Worm (Caenorhabditis elegans) whole organism, L1 larva: ENCODE measurements around the gene srh-87.
"Not testable (repeated sequence)": the region's sequence is repeated elsewhere in the genome, so short reads cannot be mapped to it uniquely, and the experiment has no call there.

Experiments
- C04F5.9 ChIP-seq: sonication (generic microtip); optimal IDR thresholded peaks from 2 replicates; lab custom pipeline; 2016; ENCODE audit warnings: missing genetic modification characterization, missing compliant biosample characterization
- Y116A8C.19 ChIP-seq: sonication (generic microtip); optimal IDR thresholded peaks from 2 replicates; lab custom pipeline; 2016; ENCODE audit warnings: missing compliant biosample characterization, missing genetic modification characterization, borderline replicate concordance
- ama-1 ChIP-seq: fragments of 150-350 bp; optimal IDR thresholded peaks from 2 replicates; lab custom pipeline; 2014
- blmp-1 ChIP-seq: fragments of 150-350 bp; optimal IDR thresholded peaks from 2 replicates; lab custom pipeline; 2014; ENCODE audit warnings: missing biosample characterization, missing genetic modification characterization
- ceh-8 ChIP-seq: fragments of 200-800 bp; sonication (Bioruptor generic); optimal IDR thresholded peaks from 2 replicates; lab custom pipeline; 2018; ENCODE audit warnings: mild to moderate bottlenecking, missing genetic modification characterization, moderate library complexity, missing compliant biosample characterization
- ceh-82 ChIP-seq, 3 experiments: fragments of 150-350 bp in 1 of 3; sonication (generic microtip) in 2 of 3; optimal IDR thresholded peaks; 2 replicates each; lab custom pipeline; 2014 to 2017; ENCODE audit warnings: missing biosample characterization in 3 of 3, missing genetic modification characterization in 3 of 3
- ceh-90 ChIP-seq: sonication (generic microtip); optimal IDR thresholded peaks from 2 replicates; lab custom pipeline; 2016; ENCODE audit warnings: missing genetic modification characterization, missing compliant biosample characterization
- dpl-1 ChIP-seq, 3 experiments: fragments of 150-350 bp in 2 of 3; sonication (generic microtip) in 1 of 3; optimal IDR thresholded peaks; 2 replicates each; lab custom pipeline; 2014 to 2017; ENCODE audit warnings: missing biosample characterization in 3 of 3, missing genetic modification characterization in 3 of 3, missing genetic modification reagents in 3 of 3
- dsc-1 ChIP-seq: sonication (generic microtip); optimal IDR thresholded peaks from 2 replicates; lab custom pipeline; 2016; ENCODE audit warnings: mild to moderate bottlenecking, missing genetic modification characterization, missing compliant biosample characterization
- efl-1 ChIP-seq, 4 experiments: fragments of 150-350 bp; optimal IDR thresholded peaks in 3 of 4; peaks in 1 of 4; 1 replicate in 1 of 4; 2 replicates in 3 of 4; lab custom pipeline; 2014; ENCODE audit warnings: missing biosample characterization in 2 of 4, missing genetic modification characterization in 2 of 4, missing genetic modification reagents in 2 of 4
- efl-3 ChIP-seq: fragments of 200-800 bp; sonication (Bioruptor generic); optimal IDR thresholded peaks from 2 replicates; lab custom pipeline; 2018; ENCODE audit warnings: mild to moderate bottlenecking, missing genetic modification characterization, missing compliant biosample characterization
- egl-27 ChIP-seq, 2 experiments: fragments of 150-350 bp in 1 of 2; sonication (generic microtip); optimal IDR thresholded peaks; 3 replicates each; lab custom pipeline; 2017 to 2018; ENCODE audit warnings: missing biosample characterization in 2 of 2, missing genetic modification characterization in 2 of 2, missing genetic modification reagents in 2 of 2
- fkh-10 ChIP-seq: sonication (generic microtip); optimal IDR thresholded peaks from 2 replicates; lab custom pipeline; 2017; ENCODE audit warnings: missing biosample characterization, missing genetic modification reagents, missing genetic modification characterization
- fkh-8 ChIP-seq: sonication (generic microtip); optimal IDR thresholded peaks from 2 replicates; lab custom pipeline; 2016; ENCODE audit warnings: mild to moderate bottlenecking, missing genetic modification characterization, missing compliant biosample characterization
- grh-1 ChIP-seq: fragments of 200-800 bp; sonication (Bioruptor generic); IDR thresholded peaks from 2 replicates; pipeline ENCODE4 v1.3.6; 2022; ENCODE audit warnings: missing genetic modification reagents, missing genetic modification characterization, missing compliant biosample characterization
- hlh-4 ChIP-seq: sonication (generic microtip); optimal IDR thresholded peaks from 2 replicates; lab custom pipeline; 2016; ENCODE audit warnings: mild to moderate bottlenecking, missing genetic modification characterization, missing compliant biosample characterization
- hpl-2 ChIP-seq: fragments of 150-350 bp; optimal IDR thresholded peaks from 2 replicates; lab custom pipeline; 2014; ENCODE audit warnings: missing biosample characterization, missing genetic modification reagents, missing genetic modification characterization
- irx-1 ChIP-seq: sonication (generic microtip); optimal IDR thresholded peaks from 2 replicates; lab custom pipeline; 2016; ENCODE audit warnings: missing genetic modification characterization, missing compliant biosample characterization
- jun-1 ChIP-seq: fragments of 150-350 bp; optimal IDR thresholded peaks from 2 replicates; lab custom pipeline; 2014; ENCODE audit warnings: missing biosample characterization, missing genetic modification reagents, missing genetic modification characterization
- lin-13 ChIP-seq: fragments of 150-350 bp; optimal IDR thresholded peaks from 2 replicates; lab custom pipeline; 2014; ENCODE audit warnings: missing biosample characterization, missing genetic modification reagents, missing genetic modification characterization
- lin-14 ChIP-seq: fragments of 200-800 bp; sonication (Bioruptor generic); optimal IDR thresholded peaks from 2 replicates; lab custom pipeline; 2018; ENCODE audit warnings: mild to moderate bottlenecking, missing genetic modification characterization, moderate library complexity, missing compliant biosample characterization
- lin-35 ChIP-seq, 2 experiments: fragments of 150-350 bp; optimal IDR thresholded peaks; 2 replicates each; lab custom pipeline; 2014; ENCODE audit warnings: missing biosample characterization in 2 of 2, missing genetic modification characterization in 2 of 2, missing genetic modification reagents in 2 of 2
- lin-39 ChIP-seq: fragments of 150-350 bp; optimal IDR thresholded peaks from 2 replicates; lab custom pipeline; 2014; ENCODE audit warnings: missing biosample characterization, missing genetic modification reagents, missing genetic modification characterization
- lsy-2 ChIP-seq, 2 experiments: fragments of 150-350 bp; optimal IDR thresholded peaks; 2 replicates each; lab custom pipeline; 2014; ENCODE audit warnings: missing biosample characterization in 2 of 2, missing genetic modification characterization in 2 of 2
- mdl-1 ChIP-seq, 2 experiments: fragments of 150-350 bp; optimal IDR thresholded peaks; 2 replicates each; lab custom pipeline; 2014 to 2017; ENCODE audit warnings: missing biosample characterization in 2 of 2, missing genetic modification characterization in 2 of 2, inconsistent platforms in 1 of 2
- mef-2 ChIP-seq: fragments of 150-350 bp; optimal IDR thresholded peaks from 2 replicates; lab custom pipeline; 2014; ENCODE audit warnings: missing biosample characterization, missing genetic modification characterization
- nhr-19 ChIP-seq: fragments of 200-800 bp; sonication (Bioruptor generic); conservative IDR thresholded peaks from 2 replicates; pipeline ENCODE4 v1.3.6; 2022; ENCODE audit warnings: missing genetic modification characterization, missing compliant biosample characterization
- nhr-76 ChIP-seq: sonication (generic microtip); optimal IDR thresholded peaks from 2 replicates; lab custom pipeline; 2017; ENCODE audit warnings: missing biosample characterization, missing genetic modification characterization
- nhr-90 ChIP-seq: sonication (generic microtip); optimal IDR thresholded peaks from 2 replicates; lab custom pipeline; 2016; ENCODE audit warnings: mild to moderate bottlenecking, missing genetic modification characterization, missing compliant biosample characterization; ENCODE audit not compliant: poor library complexity
- pag-3 ChIP-seq: sonication (generic microtip); optimal IDR thresholded peaks from 2 replicates; lab custom pipeline; 2017; ENCODE audit warnings: missing genetic modification characterization, mild to moderate bottlenecking, missing compliant biosample characterization, antibody characterized with exemption, borderline replicate concordance; ENCODE audit not compliant: insufficient read depth
- pax-3 ChIP-seq: fragments of 200-800 bp; sonication (Bioruptor generic); optimal IDR thresholded peaks from 2 replicates; lab custom pipeline; 2018; ENCODE audit warnings: mild to moderate bottlenecking, missing genetic modification characterization, moderate library complexity, missing compliant biosample characterization
- pqm-1 ChIP-seq: sonication (generic microtip); optimal IDR thresholded peaks from 3 replicates; lab custom pipeline; 2017; ENCODE audit warnings: missing biosample characterization, missing genetic modification characterization
- rnt-1 ChIP-seq: sonication (generic microtip); optimal IDR thresholded peaks from 2 replicates; lab custom pipeline; 2016; ENCODE audit warnings: mild to moderate bottlenecking, missing genetic modification characterization, moderate library complexity, missing compliant biosample characterization
- sptf-1 ChIP-seq: fragments of 150-350 bp; optimal IDR thresholded peaks from 2 replicates; lab custom pipeline; 2014; ENCODE audit warnings: missing biosample characterization, missing genetic modification characterization
- unc-130 ChIP-seq: fragments of 150-350 bp; optimal IDR thresholded peaks from 2 replicates; lab custom pipeline; 2017; ENCODE audit warnings: missing biosample characterization, missing genetic modification characterization, inconsistent platforms
- unc-30 ChIP-seq: sonication (generic microtip); optimal IDR thresholded peaks from 2 replicates; lab custom pipeline; 2017; ENCODE audit warnings: missing biosample characterization, missing genetic modification characterization
- unc-86 ChIP-seq: sonication (generic microtip); optimal IDR thresholded peaks from 2 replicates; lab custom pipeline; 2016; ENCODE audit warnings: missing genetic modification characterization, missing compliant biosample characterization
- zag-1 ChIP-seq: fragments of 150-350 bp; optimal IDR thresholded peaks from 2 replicates; lab custom pipeline; 2014; ENCODE audit warnings: missing biosample characterization, missing genetic modification characterization
- zip-4 ChIP-seq: fragments of 200-800 bp; sonication (Bioruptor generic); optimal IDR thresholded peaks from 2 replicates; lab custom pipeline; 2018; ENCODE audit warnings: mild to moderate bottlenecking, missing genetic modification characterization, moderate library complexity, missing compliant biosample characterization

srh-87 gene

ce11 chrV:2955342-2955741 is 9.8 kb upstream of the srh-87 start, which contains the start of gene srh-248:
Gene srh-248, minus strand, starts transcription at chrV:2955442.
- TF ChIP-seq lsy-2 (tag; optimal IDR thresholded peaks at IDR 0.05; lab: Kevin White, UChicago); nhr-19 (GFP tag; lab: Robert Waterston, UW); lin-14 (GFP tag; lab: Kevin White, UChicago): not testable (repeated sequence)

- not testable (repeated sequence) for TF ChIP-seq Y116A8C.19 (tag; lab: Kevin White, UChicago); C04F5.9; blmp-1 (tag; lab: Kevin White, UChicago)
These were observed 6.6 kb upstream of the srh-87 start, which contains the start of gene srw-122 for ce11 chrV:2952102-2952501. Gene srw-122, minus strand, starts transcription at chrV:2952202.

ce11 chrV:2943859-2944258 is 1.6 kb downstream of the srh-87 start, which contains the start of gene srw-137:
Gene srw-137, minus strand, starts transcription at chrV:2943959.
- no peak for TF ChIP-seq fkh-8
- no peak for TF ChIP-seq Y116A8C.19 (tag; lab: Kevin White, UChicago)
- TF ChIP-seq unc-130 (tag; lab: Kevin White, UChicago): no peak
- no peak for TF ChIP-seq efl-3
- TF ChIP-seq ama-1 (lab: Kevin White, UChicago): no peak
- no peak for TF ChIP-seq nhr-76
- TF ChIP-seq grh-1 (GFP tag; lab: Robert Waterston, UW): no peak
- TF ChIP-seq fkh-10 (GFP tag; lab: Kevin White, UChicago): no peak
- no peak for TF ChIP-seq ceh-82 (tag; optimal IDR thresholded peaks at IDR 0.05; lab: Kevin White, UChicago)
- TF ChIP-seq egl-27 (tag; optimal IDR thresholded peaks at IDR 0.05; lab: Kevin White, UChicago): no peak
- no peak for TF ChIP-seq pax-3 (tag; lab: Kevin White, UChicago)
- no peak for TF ChIP-seq hlh-4
- no peak for TF ChIP-seq lin-39
- no peak for TF ChIP-seq mef-2 (tag; lab: Kevin White, UChicago)
- no peak for TF ChIP-seq lin-13 (GFP tag; lab: Kevin White, UChicago)
- no peak for TF ChIP-seq jun-1 (tag; lab: Kevin White, UChicago)
- TF ChIP-seq ceh-8 (GFP tag; lab: Kevin White, UChicago): no peak
- no peak for TF ChIP-seq mdl-1 (tag; optimal IDR thresholded peaks at IDR 0.05; lab: Kevin White, UChicago)
- TF ChIP-seq C04F5.9: no peak

- no peak for TF ChIP-seq ceh-8 (GFP tag; lab: Kevin White, UChicago)
- no peak for TF ChIP-seq unc-30 (tag; lab: Kevin White, UChicago)
- TF ChIP-seq unc-86: no peak
- no peak for TF ChIP-seq ceh-82 (tag; optimal IDR thresholded peaks at IDR 0.05; lab: Kevin White, UChicago)
These were observed 3.3 kb downstream of the srh-87 start for ce11 chrV:2942247-2942646.

- TF ChIP-seq lin-39: no peak
- TF ChIP-seq efl-1 (optimal IDR thresholded peaks at IDR 0.05; lab: Kevin White, UChicago): no peak
- TF ChIP-seq efl-1 (GFP tag; optimal IDR thresholded peaks at IDR 0.05 in 1 of 2; lab: Kevin White, UChicago): peak in 1 of 2 experiments; percentile 23
These were observed 4.1 kb downstream of the srh-87 start, which contains the start of gene srw-143 for ce11 chrV:2941405-2941804. Gene srw-143, minus strand, starts transcription at chrV:2941505.

DNA sequence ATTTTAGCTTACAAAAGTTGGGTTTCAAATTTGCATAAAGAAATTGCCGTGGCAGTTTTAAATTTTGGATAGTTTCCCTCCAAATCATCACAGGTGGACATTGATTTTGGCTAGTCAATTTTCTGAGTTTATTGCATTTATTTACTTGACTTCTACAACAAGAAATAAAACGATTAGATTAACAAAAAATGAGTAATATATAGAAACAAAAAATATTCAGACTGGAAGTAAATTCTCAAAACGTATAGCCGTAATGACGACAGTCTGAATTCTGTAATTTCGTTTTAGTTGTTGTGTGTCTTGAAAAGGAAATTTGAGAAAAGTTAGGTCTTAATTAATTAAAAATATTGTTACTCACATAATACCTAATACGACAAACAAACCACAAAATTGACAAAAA is 7.0 kb downstream of the srh-87 start, which contains the start of gene srw-141:
Gene srw-141, minus strand, starts transcription at position 101 of the 400 bp plus-strand sequence.
- no peak for TF ChIP-seq lin-35 (GFP tag; optimal IDR thresholded peaks at IDR 0.05; lab: Kevin White, UChicago)
- TF ChIP-seq ceh-82 (tag; optimal IDR thresholded peaks at IDR 0.05; lab: Kevin White, UChicago): no peak
- TF ChIP-seq nhr-76: no peak
- no peak for TF ChIP-seq zip-4 (GFP tag; lab: Kevin White, UChicago)
- TF ChIP-seq hpl-2: no peak
- TF ChIP-seq fkh-8: no peak
- TF ChIP-seq sptf-1 (tag; lab: Kevin White, UChicago): no peak
- no peak for TF ChIP-seq lin-13 (GFP tag; lab: Kevin White, UChicago)
- no peak for TF ChIP-seq zag-1 (tag; lab: Kevin White, UChicago)
- TF ChIP-seq nhr-90 (tag; lab: Kevin White, UChicago): no peak
- no peak for TF ChIP-seq irx-1 (tag; lab: Kevin White, UChicago)
- TF ChIP-seq Y116A8C.19 (tag; lab: Kevin White, UChicago): no peak
- TF ChIP-seq pqm-1 (tag; lab: Kevin White, UChicago): no peak
- no peak for TF ChIP-seq ama-1 (lab: Kevin White, UChicago)
- no peak for TF ChIP-seq dsc-1 (tag; lab: Kevin White, UChicago)
- no peak for TF ChIP-seq ceh-90 (tag; lab: Kevin White, UChicago)
- no peak for TF ChIP-seq pag-3 (tag; lab: Kevin White, UChicago)
- TF ChIP-seq dpl-1 (GFP tag; optimal IDR thresholded peaks at IDR 0.05; lab: Kevin White, UChicago): no peak
- TF ChIP-seq ceh-8 (GFP tag; lab: Kevin White, UChicago): no peak
- no peak for TF ChIP-seq rnt-1
